Fruit fly (Drosophila melanogaster): Measurements from ENCODE around the gene CG5191.

DNA sequence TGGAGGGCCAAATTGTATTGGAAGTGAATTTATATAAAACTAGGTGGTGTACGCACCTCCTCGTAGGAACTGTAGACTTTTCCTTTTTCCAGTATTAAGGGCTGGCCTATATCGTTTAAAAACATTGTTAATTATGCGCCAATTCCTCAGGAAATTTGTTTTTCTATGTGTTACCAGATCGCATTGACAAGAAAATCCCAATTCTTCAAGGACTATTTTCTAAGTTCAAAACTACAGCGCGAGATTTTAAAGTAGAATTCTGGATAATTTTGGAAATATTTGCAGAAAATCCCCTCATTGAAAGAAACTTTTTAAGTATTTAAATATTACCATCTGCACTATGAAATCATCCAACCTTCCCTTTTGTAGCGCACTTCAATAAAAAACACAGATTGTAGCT is 20.7 kb downstream of the CG5191 start, which contains the start of gene CG34008:
- TF ChIP-seq CTCF (optimal IDR thresholded peaks at IDR 0.05) (no peak), CG8478 (optimal IDR thresholded peaks at IDR 0.05) (no peak)

Data from S2 (cell line).